Worm (Caenorhabditis elegans): ENCODE measurements around the gene C30A5.10.

C30A5.10 gene

DNA sequence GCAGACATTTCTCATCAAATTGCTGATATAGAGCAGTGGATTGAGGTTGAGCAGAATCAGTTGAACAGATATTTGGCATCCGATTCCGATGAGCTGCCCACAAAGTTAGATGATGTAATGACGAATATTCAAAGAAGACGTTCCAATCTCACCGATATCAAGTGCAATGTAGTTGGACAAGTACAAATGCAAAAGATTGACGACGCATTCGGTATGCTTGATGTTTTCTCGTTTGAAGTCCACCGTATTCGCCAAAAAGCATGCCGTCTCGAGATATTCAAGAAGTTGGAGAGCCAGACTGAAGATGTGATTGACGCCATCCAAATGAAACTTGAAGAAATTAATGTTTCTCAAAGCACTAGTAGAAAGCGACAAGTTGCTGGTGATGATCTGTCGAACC lies 24.5 kb downstream of the C30A5.10 start:
- peak in 1 of 2 experiments; percentile 95 for TF ChIP-seq unc-62 (GFP tag; optimal IDR thresholded peaks at IDR 0.05 in 1 of 2)
- TF ChIP-seq unc-62 (tag; optimal IDR thresholded peaks at IDR 0.05), result no peak
- no peak for TF ChIP-seq ztf-7 (tag; optimal IDR thresholded peaks at IDR 0.05)
- TF ChIP-seq dmd-6 (GFP tag; IDR thresholded peaks at IDR 0.05), result no peak
- no peak for TF ChIP-seq ceh-82 (tag; optimal IDR thresholded peaks at IDR 0.05)
- no peak for TF ChIP-seq F26F4.8 (GFP tag; conservative IDR thresholded peaks at IDR 0.05)
- TF ChIP-seq ama-1 (optimal IDR thresholded peaks at IDR 0.05), result no peak
- no peak for TF ChIP-seq duxl-1 (tag; optimal IDR thresholded peaks at IDR 0.05; ENCODE audit: poor library complexity)

DNA sequence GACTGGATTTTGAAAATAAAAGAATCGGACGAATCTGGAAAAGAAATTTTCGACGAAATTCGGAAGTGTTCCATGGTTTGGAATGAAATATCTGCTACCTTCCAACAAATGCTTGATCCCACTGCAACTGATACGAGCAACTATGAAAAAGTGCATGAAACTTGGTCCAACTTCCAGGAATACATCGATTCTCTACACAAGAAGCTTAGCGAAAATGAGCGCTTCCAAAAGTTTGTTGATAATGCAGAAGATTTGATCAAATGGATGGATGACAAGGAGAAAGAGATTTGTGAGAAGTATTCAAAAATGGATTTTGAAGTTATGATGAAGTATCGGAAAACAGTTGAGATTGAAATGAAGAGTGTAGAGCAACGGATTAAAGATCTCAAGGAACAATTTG lies 27.1 kb downstream of the C30A5.10 start:
- peak; percentile 90 for TF ChIP-seq aha-1 (tag)
- no peak for TF ChIP-seq zfp-2 (tag; optimal IDR thresholded peaks at IDR 0.05)

DNA sequence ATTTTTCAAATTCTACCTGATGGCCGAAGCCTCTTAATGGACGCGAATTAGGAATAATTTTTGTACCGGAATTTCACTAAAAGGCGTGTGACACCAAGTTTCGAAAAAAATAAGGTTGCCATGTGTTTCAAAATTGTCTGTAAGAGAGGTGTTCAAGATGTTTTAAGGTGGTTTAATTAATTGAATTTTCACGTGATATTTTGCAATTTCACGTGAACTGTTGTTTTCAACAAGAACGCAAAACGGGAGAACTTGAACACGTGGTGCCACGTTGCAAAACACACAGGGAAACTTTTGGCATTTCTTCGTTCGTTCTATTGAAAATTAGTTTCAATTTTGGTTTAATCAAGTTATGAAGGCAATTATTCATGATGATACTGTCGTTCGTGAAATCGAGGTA lies 28.1 kb downstream of the C30A5.10 start, which contains the start of gene spc-2:
TSS of gene spc-2 (plus strand) at position 301 of the 400 bp plus-strand sequence.
- TF ChIP-seq zfp-2 (tag; optimal IDR thresholded peaks at IDR 0.05) (no peak), tag-97 (GFP tag; IDR thresholded peaks at IDR 0.05) (no peak), nhr-10 (tag; optimal IDR thresholded peaks at IDR 0.05) (no peak), R02D3.7 (tag; optimal IDR thresholded peaks at IDR 0.05) (no peak), fos-1 (tag; optimal IDR thresholded peaks at IDR 0.05) (no peak), egl-43 (GFP tag; IDR thresholded peaks at IDR 0.05) (no peak), nhr-42 (GFP tag; IDR thresholded peaks at IDR 0.05) (no peak), mep-1 (tag; optimal IDR thresholded peaks at IDR 0.05) (no peak), madf-5 (GFP tag; IDR thresholded peaks at IDR 0.05) (no peak), daf-19 (GFP tag; conservative IDR thresholded peaks at IDR 0.05) (no peak), T26A8.4 (GFP tag; IDR thresholded peaks at IDR 0.05) (no peak), arid-1 (GFP tag; conservative IDR thresholded peaks at IDR 0.05) (no peak), ceh-44 (GFP tag; IDR thresholded peaks at IDR 0.05) (no peak), hlh-30 (tag; optimal IDR thresholded peaks at IDR 0.05; ENCODE audit: insufficient read depth) (no peak), ceh-82 (tag; optimal IDR thresholded peaks at IDR 0.05) (no peak), ctbp-1 (GFP tag; IDR thresholded peaks at IDR 0.05) (no peak), F10B5.3 (tag; optimal IDR thresholded peaks at IDR 0.05) (no peak)

DNA sequence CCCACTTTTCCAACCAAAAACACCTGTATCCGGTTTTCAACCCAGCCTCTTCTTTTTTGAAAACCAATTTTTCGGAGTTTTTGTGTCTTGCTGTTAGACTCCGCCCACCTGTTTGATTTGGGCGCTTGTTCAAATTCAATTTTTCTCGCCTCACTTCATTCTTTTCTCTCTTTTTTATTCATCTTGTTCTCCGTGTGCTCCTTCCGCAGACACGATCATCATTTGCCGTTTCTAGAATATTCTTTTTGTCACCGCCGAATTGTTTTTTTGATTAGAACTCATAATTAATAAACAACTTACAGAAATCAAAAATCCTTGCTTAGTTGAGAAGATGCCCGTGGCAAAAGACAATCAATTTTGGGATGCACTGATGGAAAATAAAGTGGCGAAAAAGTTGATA lies 30.8 kb downstream of the C30A5.10 start, which contains the start of gene C50C3.5:
TSS of gene C50C3.5 (plus strand) at position 301 of the 400 bp plus-strand sequence.
- TF ChIP-seq lin-38 (GFP tag; IDR thresholded peaks at IDR 0.05) (no peak), dpl-1 (GFP tag; optimal IDR thresholded peaks at IDR 0.05) (no peak), ces-1 (GFP tag; optimal IDR thresholded peaks at IDR 0.05) (peak; percentile 39), Y105C5A.15 (GFP tag; IDR thresholded peaks at IDR 0.05) (no peak), dve-1 (tag; optimal IDR thresholded peaks at IDR 0.05; ENCODE audit: insufficient read depth) (no peak)

DNA sequence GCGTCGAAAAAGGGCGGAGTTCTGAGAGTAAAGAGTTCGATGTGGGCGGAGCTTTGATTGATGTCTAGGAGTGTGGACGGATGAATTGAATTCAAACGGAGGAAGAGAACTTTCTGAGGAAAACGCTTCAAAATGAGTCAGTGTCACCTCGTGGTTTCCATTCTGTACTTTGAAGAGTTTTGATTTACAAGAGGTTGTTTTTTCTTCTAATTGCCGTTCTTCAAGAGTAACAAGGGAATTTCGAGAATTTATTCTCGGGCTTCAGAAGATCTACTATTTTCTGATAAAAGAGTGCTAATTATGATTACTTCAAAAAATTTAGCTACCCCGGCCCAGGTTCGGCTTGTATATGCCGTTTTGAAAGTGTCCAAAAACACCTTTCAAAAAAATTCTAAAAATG lies 33.4 kb downstream of the C30A5.10 start, which contains the start of gene C50C3.12:
TSS of gene C50C3.12 (plus strand) at position 301 of the 400 bp plus-strand sequence.
- TF ChIP-seq fkh-10 (GFP tag; optimal IDR thresholded peaks at IDR 0.05) (peak; percentile 0), Y105C5A.15 (GFP tag; IDR thresholded peaks at IDR 0.05) (no peak)

DNA sequence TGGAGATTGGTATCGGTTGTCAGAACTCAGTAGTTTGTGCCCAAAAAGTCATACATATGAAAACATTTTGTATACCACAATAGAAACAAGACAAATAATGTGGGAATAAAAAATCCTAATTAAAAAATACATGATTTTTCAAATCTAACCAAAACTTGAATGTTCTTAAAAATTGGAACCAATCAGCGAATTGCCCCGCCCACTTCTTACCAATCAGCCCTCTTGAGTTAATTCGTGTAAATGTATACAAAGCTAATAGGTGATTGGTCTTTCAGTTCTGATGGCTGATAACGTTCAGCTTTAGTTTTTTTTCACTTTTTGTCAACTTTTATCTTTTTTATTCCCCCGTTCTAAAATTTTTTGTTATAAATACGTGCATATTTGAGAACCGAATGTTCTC lies 34.4 kb downstream of the C30A5.10 start:
- TF ChIP-seq ceh-62 (tag; optimal IDR thresholded peaks at IDR 0.05), result no peak
- TF ChIP-seq duxl-1 (tag; optimal IDR thresholded peaks at IDR 0.05; ENCODE audit: poor library complexity), result no peak
- TF ChIP-seq ceh-32 (tag; optimal IDR thresholded peaks at IDR 0.05; ENCODE audit: poor library complexity), result no peak
- TF ChIP-seq egl-27 (tag; optimal IDR thresholded peaks at IDR 0.05), result no peak
- no peak for TF ChIP-seq spr-3 (GFP tag; optimal IDR thresholded peaks at IDR 0.05)
- TF ChIP-seq sdz-12 (GFP tag; optimal IDR thresholded peaks at IDR 0.05), result no peak
- TF ChIP-seq php-3 (GFP tag; IDR thresholded peaks at IDR 0.05), result no peak
- TF ChIP-seq saeg-2 (GFP tag; IDR thresholded peaks at IDR 0.05), result no peak
- no peak for TF ChIP-seq hlh-30 (tag; optimal IDR thresholded peaks at IDR 0.05; ENCODE audit: insufficient read depth)
- no peak for TF ChIP-seq ctbp-1 (GFP tag; IDR thresholded peaks at IDR 0.05)
- TF ChIP-seq R02D3.7 (tag; optimal IDR thresholded peaks at IDR 0.05), result no peak
- TF ChIP-seq mep-1 (tag; optimal IDR thresholded peaks at IDR 0.05), result no peak
- TF ChIP-seq zag-1 (tag; optimal IDR thresholded peaks at IDR 0.05), result no peak
- TF ChIP-seq nhr-111 (GFP tag; optimal IDR thresholded peaks at IDR 0.05), result no peak
- TF ChIP-seq madf-9 (GFP tag; conservative IDR thresholded peaks at IDR 0.05), result no peak
- TF ChIP-seq spr-1 (tag; optimal IDR thresholded peaks at IDR 0.05), result no peak
- no peak for TF ChIP-seq Y48G9A.11 (GFP tag; IDR thresholded peaks at IDR 0.05)
- TF ChIP-seq T20F7.1 (GFP tag; optimal IDR thresholded peaks at IDR 0.05), result no peak

Measured in whole organism, L4 larva.